Worm (Caenorhabditis elegans) whole organism, young adult: ENCODE measurements around the gene F47E1.1.

Experiments
- F37B4.10 ChIP-seq: fragments of 200-800 bp; sonication (Bioruptor generic); IDR thresholded peaks from 2 replicates; pipeline ENCODE4 v1.3.6; 2022; ENCODE audit warnings: missing genetic modification characterization, missing compliant biosample characterization
- F52B5.7 ChIP-seq: sonication (generic microtip); optimal IDR thresholded peaks from 2 replicates; lab custom pipeline; 2016; ENCODE audit warnings: mild to moderate bottlenecking, missing genetic modification characterization, missing compliant biosample characterization
- F57A8.1 ChIP-seq: fragments of 200-800 bp; sonication (Bioruptor generic); optimal IDR thresholded peaks from 2 replicates; lab custom pipeline; 2018; ENCODE audit warnings: mild to moderate bottlenecking, missing genetic modification characterization, moderate library complexity, missing compliant biosample characterization
- K11D2.4 ChIP-seq: fragments of 200-800 bp; sonication (Bioruptor generic); IDR thresholded peaks from 2 replicates; pipeline ENCODE4 v1.3.6; 2022; ENCODE audit warnings: missing genetic modification reagents, missing genetic modification characterization, missing compliant biosample characterization
- K12H6.12 ChIP-seq: fragments of 200-800 bp; sonication (Bioruptor generic); optimal IDR thresholded peaks from 2 replicates; lab custom pipeline; 2018; ENCODE audit warnings: mild to moderate bottlenecking, missing genetic modification characterization, missing compliant biosample characterization
- Y67H2A.10 ChIP-seq: fragments of 200-800 bp; sonication (Bioruptor generic); conservative IDR thresholded peaks from 2 replicates; pipeline ENCODE4 v1.3.6; 2022; ENCODE audit warnings: missing genetic modification reagents, missing genetic modification characterization, missing compliant biosample characterization
- ama-1 ChIP-seq, 3 experiments: fragments of 150-350 bp in 1 of 3; sonication (generic microtip) in 2 of 3; optimal IDR thresholded peaks; 2 replicates each; lab custom pipeline; 2014 to 2018; ENCODE audit warnings: missing biosample characterization in 2 of 3, missing genetic modification characterization in 2 of 3, missing genetic modification reagents in 2 of 3
- aptf-3 ChIP-seq: fragments of 200-800 bp; sonication (Bioruptor generic); IDR thresholded peaks from 2 replicates; pipeline ENCODE4 v1.3.6; 2022; ENCODE audit warnings: missing genetic modification characterization, missing compliant biosample characterization
- cebp-2 ChIP-seq: fragments of 200-800 bp; sonication (Bioruptor generic); IDR thresholded peaks from 2 replicates; pipeline ENCODE4 v1.3.6; 2022; ENCODE audit warnings: missing genetic modification characterization, missing compliant biosample characterization
- ceh-100 ChIP-seq: fragments of 200-800 bp; sonication (Bioruptor generic); IDR thresholded peaks from 2 replicates; pipeline ENCODE4 v1.3.6; 2022; ENCODE audit warnings: missing genetic modification reagents, missing genetic modification characterization, missing compliant biosample characterization
- die-1 ChIP-seq: sonication (generic microtip); optimal IDR thresholded peaks from 2 replicates; lab custom pipeline; 2016; ENCODE audit warnings: missing genotype, mild to moderate bottlenecking, missing genetic modification characterization, missing compliant biosample characterization
- dox-1 ChIP-seq: fragments of 200-800 bp; sonication (Bioruptor generic); IDR thresholded peaks from 2 replicates; pipeline ENCODE4 v1.3.6; 2022; ENCODE audit warnings: missing genetic modification reagents, missing genetic modification characterization, missing compliant biosample characterization
- dpl-1 ChIP-seq: fragments of 150-350 bp; optimal IDR thresholded peaks from 2 replicates; lab custom pipeline; 2014; ENCODE audit warnings: missing biosample characterization, missing genetic modification reagents, missing genetic modification characterization
- egrh-3 ChIP-seq: fragments of 200-800 bp; sonication (Bioruptor generic); IDR thresholded peaks from 2 replicates; pipeline ENCODE4 v1.3.6; 2022; ENCODE audit warnings: missing genetic modification reagents, missing genetic modification characterization, missing compliant biosample characterization
- ekl-4 ChIP-seq: fragments of 200-800 bp; sonication (Bioruptor generic); IDR thresholded peaks from 2 replicates; pipeline ENCODE4 v1.3.6; 2022; ENCODE audit warnings: missing genetic modification reagents, missing genetic modification characterization, missing compliant biosample characterization
- fkh-3 ChIP-seq: sonication (generic microtip); optimal IDR thresholded peaks from 2 replicates; lab custom pipeline; 2016; ENCODE audit warnings: mild to moderate bottlenecking, missing genetic modification characterization, missing compliant biosample characterization
- hlh-26 ChIP-seq: fragments of 200-800 bp; sonication (Bioruptor generic); conservative IDR thresholded peaks from 2 replicates; pipeline ENCODE4 v1.3.6; 2022; ENCODE audit warnings: missing genetic modification reagents, missing genetic modification characterization, missing compliant biosample characterization
- hmg-1.2 ChIP-seq: fragments of 200-800 bp; sonication (Bioruptor generic); IDR thresholded peaks from 2 replicates; pipeline ENCODE4 v1.3.6; 2022; ENCODE audit warnings: missing genetic modification reagents, missing genetic modification characterization, missing compliant biosample characterization
- hsf-1 ChIP-seq: fragments of 200-800 bp; sonication (Bioruptor generic); IDR thresholded peaks from 2 replicates; pipeline ENCODE4 v1.3.6; 2022; ENCODE audit warnings: missing genetic modification reagents, missing genetic modification characterization, missing compliant biosample characterization
- let-607 ChIP-seq, 2 experiments: fragments of 200-800 bp in 1 of 2; sonication (Bioruptor generic) in 1 of 2; sonication (generic microtip) in 1 of 2; optimal IDR thresholded peaks; 2 replicates each; lab custom pipeline; 2016 to 2018; ENCODE audit warnings: mild to moderate bottlenecking in 2 of 2, missing compliant biosample characterization in 2 of 2, missing genetic modification characterization in 2 of 2, moderate library complexity in 2 of 2, missing genotype in 1 of 2
- lin-35 ChIP-seq, 3 experiments: fragments of 150-350 bp in 2 of 3; sonication (generic microtip) in 1 of 3; optimal IDR thresholded peaks; 2 replicates each; lab custom pipeline; 2014 to 2018; ENCODE audit warnings: missing biosample characterization in 3 of 3, missing genetic modification characterization in 3 of 3, missing genetic modification reagents in 3 of 3
- lin-40 ChIP-seq: sonication (generic microtip); optimal IDR thresholded peaks from 2 replicates; lab custom pipeline; 2016; ENCODE audit warnings: missing genetic modification characterization, mild to moderate bottlenecking, missing compliant biosample characterization, missing genotype, missing genetic modification reagents
- lin-54 ChIP-seq: fragments of 200-800 bp; sonication (Bioruptor generic); optimal IDR thresholded peaks from 2 replicates; lab custom pipeline; 2018; ENCODE audit warnings: mild to moderate bottlenecking, missing genetic modification characterization, missing compliant biosample characterization
- madf-6 ChIP-seq: fragments of 200-800 bp; sonication (Bioruptor generic); IDR thresholded peaks from 2 replicates; pipeline ENCODE4 v1.3.6; 2022; ENCODE audit warnings: missing genetic modification reagents, missing genetic modification characterization, missing compliant biosample characterization
- mcd-1 ChIP-seq: fragments of 200-800 bp; sonication (Bioruptor generic); IDR thresholded peaks from 2 replicates; pipeline ENCODE4 v1.3.6; 2022; ENCODE audit warnings: missing genetic modification reagents, missing genetic modification characterization, missing compliant biosample characterization
- mxl-1 ChIP-seq: sonication (generic microtip); optimal IDR thresholded peaks from 2 replicates; lab custom pipeline; 2016; ENCODE audit warnings: missing genetic modification characterization, missing compliant biosample characterization
- nfya-1 ChIP-seq: sonication (generic microtip); optimal IDR thresholded peaks from 2 replicates; lab custom pipeline; 2017; ENCODE audit warnings: antibody characterized with exemption, missing compliant biosample characterization, missing genetic modification characterization, borderline replicate concordance; ENCODE audit not compliant: insufficient read depth
- nhr-179 ChIP-seq: sonication (generic microtip); optimal IDR thresholded peaks from 2 replicates; lab custom pipeline; 2016; ENCODE audit warnings: mild to moderate bottlenecking, missing genetic modification characterization, missing compliant biosample characterization
- nhr-27 ChIP-seq: fragments of 200-800 bp; sonication (Bioruptor generic); optimal IDR thresholded peaks from 2 replicates; lab custom pipeline; 2018; ENCODE audit warnings: mild to moderate bottlenecking, missing genetic modification characterization, moderate library complexity, missing compliant biosample characterization
- nhr-80 ChIP-seq: sonication (generic microtip); optimal IDR thresholded peaks from 2 replicates; lab custom pipeline; 2016; ENCODE audit warnings: missing genetic modification characterization, missing compliant biosample characterization
- pbrm-1 ChIP-seq: fragments of 200-800 bp; sonication (Bioruptor generic); IDR thresholded peaks from 2 replicates; pipeline ENCODE4 v1.3.6; 2022; ENCODE audit warnings: missing genetic modification reagents, missing genetic modification characterization, missing compliant biosample characterization
- pha-4 ChIP-seq: fragments of 150-350 bp; sonication (generic microtip); optimal IDR thresholded peaks from 2 replicates; lab custom pipeline; 2014; ENCODE audit warnings: missing biosample characterization, missing genetic modification reagents, missing genetic modification characterization
- rcor-1 ChIP-seq: fragments of 200-800 bp; sonication (Bioruptor generic); IDR thresholded peaks from 2 replicates; pipeline ENCODE4 v1.3.6; 2022; ENCODE audit warnings: missing genetic modification reagents, missing genetic modification characterization, missing compliant biosample characterization
- rpc-1 ChIP-seq, 2 experiments: fragments of 150-350 bp in 1 of 2; sonication (generic microtip) in 1 of 2; optimal IDR thresholded peaks; 2 replicates each; lab custom pipeline; 2014 to 2018; ENCODE audit warnings: missing biosample characterization in 1 of 2, missing genetic modification characterization in 1 of 2, missing genetic modification reagents in 1 of 2, missing genotype in 1 of 2
- snpc-1.1 ChIP-seq: sonication (generic microtip); optimal IDR thresholded peaks from 2 replicates; lab custom pipeline; 2017; ENCODE audit warnings: missing genetic modification characterization, mild to moderate bottlenecking, missing compliant biosample characterization, antibody characterized with exemption, moderate library complexity, missing genotype, missing genetic modification reagents; ENCODE audit not compliant: insufficient read depth
- tbp1 ChIP-seq: fragments of 200-800 bp; sonication (Bioruptor generic); optimal IDR thresholded peaks from 2 replicates; lab custom pipeline; 2018; ENCODE audit warnings: mild to moderate bottlenecking, missing genetic modification characterization, missing compliant biosample characterization
- tbx-9 ChIP-seq: sonication (generic microtip); optimal IDR thresholded peaks from 2 replicates; lab custom pipeline; 2016; ENCODE audit warnings: borderline replicate concordance, missing genetic modification characterization, inconsistent platforms, missing compliant biosample characterization
- xnd-1 ChIP-seq: sonication (generic microtip); optimal IDR thresholded peaks from 2 replicates; lab custom pipeline; 2016; ENCODE audit warnings: missing genotype, missing genetic modification reagents, missing genetic modification characterization, missing compliant biosample characterization
- ztf-26 ChIP-seq: sonication (generic microtip); optimal IDR thresholded peaks from 2 replicates; lab custom pipeline; 2017; ENCODE audit warnings: missing genetic modification characterization, missing compliant biosample characterization
- ztf-3 ChIP-seq: fragments of 200-800 bp; sonication (Bioruptor generic); optimal IDR thresholded peaks from 2 replicates; lab custom pipeline; 2018; ENCODE audit warnings: mild to moderate bottlenecking, missing genetic modification characterization, missing compliant biosample characterization
- ztf-6 ChIP-seq: fragments of 200-800 bp; sonication (Bioruptor generic); IDR thresholded peaks from 2 replicates; pipeline ENCODE4 v1.3.6; 2022; ENCODE audit warnings: missing genetic modification reagents, missing genetic modification characterization, missing compliant biosample characterization

Gene F47E1.1

DNA sequence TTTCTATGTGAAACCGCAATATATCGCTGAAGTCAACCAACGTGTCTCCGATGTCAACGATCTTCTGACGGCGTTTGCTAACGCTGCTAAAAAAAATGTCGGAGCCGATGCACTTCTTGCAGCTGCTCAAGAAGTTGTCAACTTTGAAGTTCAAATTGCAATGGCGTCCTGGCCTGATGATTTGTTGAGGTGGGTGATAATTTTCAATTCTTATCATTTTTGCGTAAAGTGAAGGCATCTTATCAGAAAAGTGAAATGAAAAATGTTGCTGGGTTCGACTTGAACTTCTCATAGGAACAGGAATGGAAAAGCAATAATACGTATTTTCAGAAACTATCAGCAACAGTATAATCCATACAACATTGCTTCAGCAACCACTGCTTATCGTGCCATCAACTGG is 40.7 kb upstream of the F47E1.1 start:
- TF ChIP-seq ztf-26 (no peak), Y67H2A.10 (GFP tag; lab: Robert Waterston, UW) (no peak), die-1 (tag; lab: Kevin White, UChicago) (no peak), F57A8.1 (no peak), nhr-80 (tag; lab: Kevin White, UChicago) (peak; percentile 64), nhr-27 (tag; lab: Kevin White, UChicago) (no peak), fkh-3 (tag; lab: Kevin White, UChicago) (no peak), ztf-6 (GFP tag; lab: Robert Waterston, UW) (no peak), dox-1 (GFP tag; lab: Robert Waterston, UW) (peak; percentile 29; the same call in 1 of the 2 replicates), F52B5.7 (no peak)

DNA sequence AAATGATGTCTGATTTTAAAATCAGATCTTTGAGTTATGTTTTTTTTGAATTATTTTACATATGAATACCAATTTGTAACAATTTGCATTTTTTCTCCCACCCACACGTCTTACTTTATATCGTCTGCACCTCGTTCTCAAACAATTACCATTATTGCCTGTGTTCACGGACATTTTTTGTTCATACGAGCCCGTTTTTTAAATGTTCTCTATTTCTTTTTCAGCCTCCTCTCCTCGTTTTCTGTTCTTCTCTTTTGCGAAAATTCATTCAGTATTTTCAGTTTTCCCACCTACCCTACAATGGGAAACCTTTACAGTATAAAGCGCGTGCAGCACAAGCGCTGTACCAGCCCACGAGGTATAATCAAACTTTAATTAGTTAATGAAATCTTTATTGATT is 31.1 kb upstream of the F47E1.1 start, which contains the start of gene prdm-14:
prdm-14 (plus strand) TSS at position 301 of the 400 bp plus-strand sequence.
- TF ChIP-seq K11D2.4 (GFP tag; lab: Robert Waterston, UW): no peak
- no peak for TF ChIP-seq hlh-26 (GFP tag; lab: Robert Waterston, UW)
- no peak for TF ChIP-seq rcor-1 (GFP tag; lab: Robert Waterston, UW)
- no peak for TF ChIP-seq ceh-100
- no peak for TF ChIP-seq madf-6 (GFP tag; lab: Robert Waterston, UW)
- no peak for TF ChIP-seq lin-40

ce11 chrX:9048657-9049056 is 28.3 kb upstream of the F47E1.1 start, which contains the start of gene F47E1.20:
TSS of gene F47E1.20 (plus strand) at chrX:9048957.
- TF ChIP-seq ama-1 (optimal IDR thresholded peaks at IDR 0.05; lab: Kevin White, UChicago) (no peak), ama-1 (GFP tag; optimal IDR thresholded peaks at IDR 0.05; lab: Kevin White, UChicago) (no peak), tbp1 (GFP tag; lab: Kevin White, UChicago) (no peak), ekl-4 (GFP tag; lab: Robert Waterston, UW) (no peak), xnd-1 (tag; lab: Kevin White, UChicago) (no peak), F52B5.7 (no peak), pbrm-1 (GFP tag; lab: Robert Waterston, UW) (no peak), aptf-3 (GFP tag; lab: Robert Waterston, UW) (no peak), dpl-1 (no peak), snpc-1.1 (no peak), lin-54 (GFP tag; lab: Kevin White, UChicago) (no peak), nhr-179 (tag; lab: Kevin White, UChicago) (no peak), F37B4.10 (no peak), rpc-1 (optimal IDR thresholded peaks at IDR 0.05; lab: Kevin White, UChicago) (no peak), rpc-1 (tag; optimal IDR thresholded peaks at IDR 0.05; lab: Kevin White, UChicago) (no peak), nfya-1 (tag; lab: Kevin White, UChicago) (no peak), ztf-3 (GFP tag; lab: Kevin White, UChicago) (no peak), tbx-9 (tag; lab: Kevin White, UChicago) (no peak), lin-35 (GFP tag; optimal IDR thresholded peaks at IDR 0.05; lab: Kevin White, UChicago) (no peak), hsf-1 (GFP tag; lab: Robert Waterston, UW) (no peak), K12H6.12 (tag; lab: Kevin White, UChicago) (no peak), mcd-1 (no peak)

DNA sequence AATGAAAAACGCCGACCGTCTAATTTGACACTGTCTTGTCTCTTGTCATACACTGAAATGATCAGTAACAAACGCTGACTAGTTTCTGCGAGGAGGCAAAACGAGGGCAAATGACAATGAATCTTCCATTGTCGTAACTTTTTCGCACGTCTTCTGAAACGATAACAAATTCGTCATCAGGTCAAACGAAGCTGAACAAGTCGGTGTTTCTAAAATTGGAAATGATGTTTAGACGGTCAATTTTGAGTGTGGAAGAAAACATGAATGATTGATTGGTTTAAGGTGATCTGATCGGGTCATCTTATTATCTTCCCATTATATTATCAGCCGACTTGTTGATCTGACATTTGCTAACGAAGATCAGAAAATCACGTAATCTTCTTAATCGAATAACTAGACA is 23.6 kb upstream of the F47E1.1 start:
- TF ChIP-seq cebp-2 (GFP tag; lab: Robert Waterston, UW) (no peak), let-607 (tag; optimal IDR thresholded peaks at IDR 0.05; lab: Kevin White, UChicago) (no peak), ztf-26 (no peak), egrh-3 (GFP tag; lab: Robert Waterston, UW) (no peak), mxl-1 (tag; lab: Kevin White, UChicago) (no peak), pha-4 (no peak), hmg-1.2 (GFP tag; lab: Robert Waterston, UW) (no peak), nfya-1 (tag; lab: Kevin White, UChicago) (no peak)
